Worm (Caenorhabditis elegans) whole organism, late embryonic: ENCODE results near the gene ZC239.22.

Experiments used
- C08G9.2 ChIP-seq: sonication (generic microtip); optimal IDR thresholded peaks from 2 replicates; lab custom pipeline; 2016; ENCODE audit warnings: mild to moderate bottlenecking, missing genetic modification characterization, moderate library complexity, missing compliant biosample characterization
- C38D4.7 ChIP-seq: fragments of 200-800 bp; sonication (Bioruptor generic); optimal IDR thresholded peaks from 2 replicates; lab custom pipeline; 2018; ENCODE audit warnings: mild to moderate bottlenecking, missing genetic modification characterization, moderate library complexity, missing compliant biosample characterization
- K09A11.1 ChIP-seq: sonication (generic microtip); optimal IDR thresholded peaks from 2 replicates; lab custom pipeline; 2017; ENCODE audit warnings: antibody characterized with exemption, mild to moderate bottlenecking, missing genetic modification characterization, missing compliant biosample characterization; ENCODE audit not compliant: insufficient read depth
- T23F11.4 ChIP-seq: fragments of 200-800 bp; sonication (Bioruptor generic); optimal IDR thresholded peaks from 2 replicates; lab custom pipeline; 2018; ENCODE audit warnings: mild to moderate bottlenecking, missing genetic modification characterization, missing compliant biosample characterization
- Y22D7AL.16 ChIP-seq: sonication (generic microtip); optimal IDR thresholded peaks from 2 replicates; lab custom pipeline; 2016; ENCODE audit warnings: missing genetic modification characterization, missing compliant biosample characterization
- ahr-1 ChIP-seq: sonication (generic microtip); optimal IDR thresholded peaks from 2 replicates; lab custom pipeline; 2016; ENCODE audit warnings: missing genetic modification characterization, missing compliant biosample characterization
- ama-1 ChIP-seq: fragments of 150-350 bp; optimal IDR thresholded peaks from 2 replicates; lab custom pipeline; 2014
- ceh-14 ChIP-seq: sonication (generic microtip); optimal IDR thresholded peaks from 2 replicates; lab custom pipeline; 2016; ENCODE audit warnings: missing genotype, missing genetic modification characterization, missing compliant biosample characterization
- ceh-19 ChIP-seq: fragments of 200-800 bp; sonication (Bioruptor generic); optimal IDR thresholded peaks from 2 replicates; lab custom pipeline; 2018; ENCODE audit warnings: mild to moderate bottlenecking, missing genetic modification characterization, missing compliant biosample characterization
- ceh-2 ChIP-seq: sonication (generic microtip); optimal IDR thresholded peaks from 2 replicates; lab custom pipeline; 2016; ENCODE audit warnings: missing genotype, missing genetic modification characterization, missing compliant biosample characterization
- ceh-24 ChIP-seq: sonication (generic microtip); optimal IDR thresholded peaks from 2 replicates; lab custom pipeline; 2016; ENCODE audit warnings: mild to moderate bottlenecking, missing genetic modification characterization, missing compliant biosample characterization
- ceh-30 ChIP-seq: fragments of 150-350 bp; optimal IDR thresholded peaks from 2 replicates; lab custom pipeline; 2014; ENCODE audit warnings: missing biosample characterization, missing genetic modification characterization
- ceh-48 ChIP-seq: sonication (generic microtip); optimal IDR thresholded peaks from 2 replicates; lab custom pipeline; 2016; ENCODE audit warnings: missing genetic modification characterization, inconsistent platforms, missing compliant biosample characterization
- ceh-6 ChIP-seq: fragments of 200-800 bp; sonication (Bioruptor generic); optimal IDR thresholded peaks from 2 replicates; lab custom pipeline; 2018; ENCODE audit warnings: mild to moderate bottlenecking, missing genetic modification characterization, missing compliant biosample characterization
- dmd-4 ChIP-seq: sonication (generic microtip); optimal IDR thresholded peaks from 2 replicates; lab custom pipeline; 2016; ENCODE audit warnings: borderline replicate concordance, missing genetic modification characterization, missing compliant biosample characterization
- dve-1 ChIP-seq: sonication (generic microtip); optimal IDR thresholded peaks from 2 replicates; lab custom pipeline; 2017; ENCODE audit warnings: antibody characterized with exemption, mild to moderate bottlenecking, missing genetic modification characterization, missing compliant biosample characterization
- elt-2 ChIP-seq: sonication (generic microtip); optimal IDR thresholded peaks from 2 replicates; lab custom pipeline; 2016; ENCODE audit warnings: missing genetic modification reagents, missing genetic modification characterization, missing compliant biosample characterization
- fax-1 ChIP-seq: sonication (generic microtip); optimal IDR thresholded peaks from 2 replicates; lab custom pipeline; 2016; ENCODE audit warnings: missing genotype, missing genetic modification characterization, missing compliant biosample characterization
- fkh-10 ChIP-seq: fragments of 150-350 bp; optimal IDR thresholded peaks from 2 replicates; lab custom pipeline; 2014; ENCODE audit warnings: missing biosample characterization, missing genetic modification reagents, missing genetic modification characterization
- fkh-6 ChIP-seq: sonication (generic microtip); optimal IDR thresholded peaks from 2 replicates; lab custom pipeline; 2016; ENCODE audit warnings: missing genetic modification characterization, missing compliant biosample characterization
- gmeb-2 ChIP-seq: sonication (generic microtip); optimal IDR thresholded peaks from 2 replicates; lab custom pipeline; 2016; ENCODE audit warnings: missing genetic modification characterization, inconsistent platforms, missing compliant biosample characterization
- hlh-13 ChIP-seq: fragments of 200-800 bp; sonication (Bioruptor generic); optimal IDR thresholded peaks from 2 replicates; lab custom pipeline; 2018; ENCODE audit warnings: mild to moderate bottlenecking, missing genetic modification characterization, missing compliant biosample characterization
- hlh-6 ChIP-seq: sonication (generic microtip); optimal IDR thresholded peaks from 2 replicates; lab custom pipeline; 2016; ENCODE audit warnings: missing genotype, missing genetic modification characterization, missing compliant biosample characterization
- lim-6 ChIP-seq: sonication (generic microtip); optimal IDR thresholded peaks from 2 replicates; lab custom pipeline; 2016; ENCODE audit warnings: missing genetic modification characterization, missing compliant biosample characterization
- lin-11 ChIP-seq: fragments of 200-800 bp; sonication (Bioruptor generic); optimal IDR thresholded peaks from 2 replicates; lab custom pipeline; 2018; ENCODE audit warnings: mild to moderate bottlenecking, missing genetic modification characterization, missing compliant biosample characterization
- nhr-11 ChIP-seq: fragments of 150-350 bp; optimal IDR thresholded peaks from 2 replicates; lab custom pipeline; 2014; ENCODE audit warnings: missing biosample characterization, missing genetic modification characterization
- nhr-232 ChIP-seq: sonication (generic microtip); optimal IDR thresholded peaks from 2 replicates; lab custom pipeline; 2016; ENCODE audit warnings: missing genetic modification characterization, missing compliant biosample characterization
- pha-2 ChIP-seq: sonication (generic microtip); optimal IDR thresholded peaks from 2 replicates; lab custom pipeline; 2017; ENCODE audit warnings: mild to moderate bottlenecking, missing genetic modification characterization, missing compliant biosample characterization
- pha-4 ChIP-seq: fragments of 150-350 bp; optimal IDR thresholded peaks from 2 replicates; lab custom pipeline; 2018; ENCODE audit warnings: missing biosample characterization, missing genetic modification reagents, missing genetic modification characterization
- pros-1 ChIP-seq: fragments of 150-350 bp; optimal IDR thresholded peaks from 2 replicates; lab custom pipeline; 2014; ENCODE audit warnings: missing biosample characterization, missing genetic modification reagents, missing genetic modification characterization
- rnt-1 ChIP-seq: sonication (generic microtip); optimal IDR thresholded peaks from 2 replicates; lab custom pipeline; 2016; ENCODE audit warnings: missing genetic modification characterization, missing compliant biosample characterization
- sox-4 ChIP-seq: sonication (generic microtip); optimal IDR thresholded peaks from 2 replicates; lab custom pipeline; 2017; ENCODE audit warnings: mild to moderate bottlenecking, missing genetic modification characterization, inconsistent platforms, missing compliant biosample characterization
- tbx-2 ChIP-seq: sonication (generic microtip); optimal IDR thresholded peaks from 2 replicates; lab custom pipeline; 2016; ENCODE audit warnings: missing genetic modification characterization, missing compliant biosample characterization
- tbx-7 ChIP-seq: sonication (generic microtip); optimal IDR thresholded peaks from 2 replicates; lab custom pipeline; 2016; ENCODE audit warnings: missing genotype, missing genetic modification characterization, missing compliant biosample characterization
- ttx-3 ChIP-seq: sonication (generic microtip); optimal IDR thresholded peaks from 2 replicates; lab custom pipeline; 2016; ENCODE audit warnings: missing genetic modification reagents, missing genetic modification characterization, missing compliant biosample characterization
- unc-3 ChIP-seq, 2 experiments: fragments of 200-800 bp in 1 of 2; sonication (Bioruptor generic) in 1 of 2; sonication (generic microtip) in 1 of 2; conservative IDR thresholded peaks in 1 of 2; optimal IDR thresholded peaks in 1 of 2; 2 replicates each; pipeline versions ENCODE4 v1.3.6 to Lab custom; 2016 to 2022; ENCODE audit warnings: missing compliant biosample characterization in 2 of 2, missing genetic modification characterization in 2 of 2, missing genetic modification reagents in 1 of 2
- unc-42 ChIP-seq: sonication (generic microtip); optimal IDR thresholded peaks from 2 replicates; lab custom pipeline; 2016; ENCODE audit warnings: missing genotype, missing genetic modification characterization, missing compliant biosample characterization
- unc-55 ChIP-seq: sonication (generic microtip); optimal IDR thresholded peaks from 2 replicates; lab custom pipeline; 2017; ENCODE audit warnings: missing biosample characterization, missing genetic modification reagents, missing genetic modification characterization
- zip-5 ChIP-seq: sonication (generic microtip); optimal IDR thresholded peaks from 2 replicates; lab custom pipeline; 2016; ENCODE audit warnings: missing genetic modification characterization, missing compliant biosample characterization
- ztf-16 ChIP-seq: sonication (generic microtip); optimal IDR thresholded peaks from 2 replicates; lab custom pipeline; 2017; ENCODE audit warnings: missing genetic modification characterization, missing compliant biosample characterization

Gene ZC239.22

ce11 chrII:3241842-3242241 lies 21.2 kb upstream of the ZC239.22 start:
- no peak for TF ChIP-seq ceh-30 (tag; lab: Kevin White, UChicago)
- no peak for TF ChIP-seq ceh-14
- no peak for TF ChIP-seq pros-1 (tag; lab: Kevin White, UChicago)
- TF ChIP-seq ceh-19 (GFP tag; lab: Kevin White, UChicago) = no peak
- no peak for TF ChIP-seq hlh-13 (GFP tag; lab: Kevin White, UChicago)
- TF ChIP-seq Y22D7AL.16 = no peak
- TF ChIP-seq lim-6 (tag; lab: Kevin White, UChicago) = no peak

- TF ChIP-seq elt-2 (tag; lab: Kevin White, UChicago) (no peak), dve-1 (tag; lab: Kevin White, UChicago) (no peak), sox-4 (no peak), C38D4.7 (GFP tag; lab: Kevin White, UChicago) (no peak), lin-11 (tag; lab: Kevin White, UChicago) (no peak)
Observed at ce11 chrII:3240207-3240606, 19.6 kb upstream of the ZC239.22 start, which contains the start of gene C17F4.3. Gene C17F4.3, plus strand, starts transcription at chrII:3240507.

DNA sequence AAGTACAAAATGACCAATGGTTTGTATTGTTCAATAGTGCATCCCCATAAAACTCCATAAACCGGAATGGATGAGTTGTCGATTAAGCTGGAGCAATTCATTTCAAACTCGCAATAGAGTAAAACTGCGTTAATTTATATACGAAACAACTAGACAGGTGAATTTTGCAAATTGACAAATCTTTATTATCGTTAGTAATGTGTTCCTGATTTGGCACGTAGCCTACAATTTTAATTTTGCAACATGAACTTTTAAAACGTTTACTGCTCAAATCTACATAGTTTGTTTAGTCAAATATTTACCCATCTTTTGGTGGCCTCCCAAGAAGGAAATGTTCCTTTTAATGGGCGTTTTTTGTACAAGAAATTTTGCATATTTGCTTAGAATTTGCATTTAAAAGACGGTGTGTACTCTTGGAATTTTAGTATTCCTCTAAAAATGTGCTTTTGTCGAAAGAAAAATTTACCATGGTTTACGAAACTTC lies 16.5 kb upstream of the ZC239.22 start, which contains the start of the genes srz-67 and C17F4.11:
TSS of gene srz-67 (minus strand) at position 101 of the 484 bp plus-strand sequence.
TSS of gene C17F4.11 (plus strand) at position 434 of the 484 bp plus-strand sequence.
- TF ChIP-seq unc-42 (no peak), fkh-6 (tag; lab: Kevin White, UChicago) (no peak), K09A11.1 (tag; lab: Kevin White, UChicago) (no peak), ztf-16 (tag; lab: Kevin White, UChicago) (no peak), gmeb-2 (tag; lab: Kevin White, UChicago) (no peak), ceh-48 (no peak), unc-55 (GFP tag; lab: Kevin White, UChicago) (no peak), fkh-10 (GFP tag; lab: Kevin White, UChicago) (no peak), zip-5 (tag; lab: Kevin White, UChicago) (no peak), tbx-2 (no peak), ama-1 (no peak), nhr-232 (no peak), hlh-13 (GFP tag; lab: Kevin White, UChicago) (no peak), ceh-19 (GFP tag; lab: Kevin White, UChicago) (no peak), ceh-14 (no peak), C38D4.7 (GFP tag; lab: Kevin White, UChicago) (no peak), lin-11 (tag; lab: Kevin White, UChicago) (no peak), ceh-2 (tag; lab: Kevin White, UChicago) (no peak), nhr-11 (tag; lab: Kevin White, UChicago) (no peak)
- TF ChIP-seq, all 69 proteins: peak for 0

ce11 chrII:3234725-3235124 lies 14.1 kb upstream of the ZC239.22 start, which contains the start of gene C17F4.8:
Gene C17F4.8, minus strand, starts transcription at chrII:3234825.
- TF ChIP-seq Y22D7AL.16 (no peak), ahr-1 (tag; lab: Kevin White, UChicago) (no peak), hlh-6 (tag; lab: Kevin White, UChicago) (no peak), C38D4.7 (GFP tag; lab: Kevin White, UChicago) (no peak), zip-5 (tag; lab: Kevin White, UChicago) (no peak), pha-4 (no peak), unc-55 (GFP tag; lab: Kevin White, UChicago) (no peak)
- TF ChIP-seq, all 69 proteins: peak for 0

DNA sequence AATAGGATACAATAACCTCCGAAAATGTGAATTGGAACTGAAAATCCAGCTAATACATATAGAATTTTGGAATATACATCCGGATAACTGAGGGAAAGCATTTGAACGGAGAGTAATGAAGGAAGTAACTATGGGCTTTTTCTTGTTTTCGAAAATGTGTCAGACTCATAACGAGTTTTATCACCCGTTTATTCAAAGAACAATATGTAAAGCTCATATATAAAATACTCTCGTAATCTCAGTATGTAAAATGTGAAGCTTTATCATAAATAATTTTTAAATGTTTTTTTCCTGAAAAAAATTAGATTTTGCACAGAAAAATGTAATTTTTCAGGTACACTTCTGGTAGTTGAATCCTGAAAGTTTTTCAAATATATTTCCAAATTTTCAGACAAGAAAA lies 9.8 kb upstream of the ZC239.22 start, which contains the start of gene srh-297:
TSS of gene srh-297 (minus strand) at position 101 of the 400 bp plus-strand sequence.
- TF ChIP-seq ceh-24 (tag; lab: Kevin White, UChicago) (no peak), ztf-16 (tag; lab: Kevin White, UChicago) (no peak), pha-2 (tag; lab: Kevin White, UChicago) (no peak), pros-1 (tag; lab: Kevin White, UChicago) (no peak), dmd-4 (tag; lab: Kevin White, UChicago) (no peak), fax-1 (tag; lab: Kevin White, UChicago) (no peak), ttx-3 (tag; lab: Kevin White, UChicago) (no peak), ceh-6 (GFP tag; lab: Kevin White, UChicago) (no peak), unc-3 (GFP tag; conservative IDR thresholded peaks at IDR 0.05; lab: Robert Waterston, UW) (no peak), unc-3 (tag; optimal IDR thresholded peaks at IDR 0.05; lab: Kevin White, UChicago) (no peak), unc-42 (no peak), dve-1 (tag; lab: Kevin White, UChicago) (no peak), C08G9.2 (tag; lab: Kevin White, UChicago) (no peak), T23F11.4 (no peak), pha-4 (no peak), rnt-1 (tag; lab: Kevin White, UChicago) (no peak), tbx-7 (tag; lab: Kevin White, UChicago) (no peak), ceh-14 (no peak), lim-6 (tag; lab: Kevin White, UChicago) (no peak)
